Fruit fly (Drosophila melanogaster) whole organism, adult: ENCODE results near the gene Fkbp59.

Experiments used
- CG12768 ChIP-seq: fragments of 200-800 bp; sonication (Bioruptor generic); optimal IDR thresholded peaks from 2 replicates; lab custom pipeline; 2017; ENCODE audit warnings: missing biosample characterization, missing genetic modification characterization, mild to moderate bottlenecking, moderate library complexity, missing genetic modification reagents
- CG5204 ChIP-seq: fragments of 200-800 bp; sonication (Bioruptor generic); optimal IDR thresholded peaks from 2 replicates; lab custom pipeline; 2016; ENCODE audit warnings: missing biosample characterization, missing genetic modification characterization
- Mnt ChIP-seq: fragments of 200-800 bp; sonication (Bioruptor generic); optimal IDR thresholded peaks from 2 replicates; lab custom pipeline; 2016; ENCODE audit warnings: missing biosample characterization, mild to moderate bottlenecking, missing genetic modification characterization
- cic ChIP-seq: fragments of 200-800 bp; sonication (Bioruptor generic); optimal IDR thresholded peaks from 2 replicates; lab custom pipeline; 2017; ENCODE audit warnings: missing biosample characterization, mild to moderate bottlenecking, missing genetic modification characterization, moderate library complexity
- kay ChIP-seq: fragments of 200-800 bp; sonication (Bioruptor generic); peaks from one replicate; lab custom pipeline; 2016; ENCODE audit warnings: missing biosample characterization, missing genetic modification characterization, borderline replicate concordance

dm6 chr2L:9863479-9863878, 24.3 kb upstream of the Fkbp59 start:
- TF ChIP-seq CG12768 (GFP tag; lab: Kevin White, UChicago): no peak
- TF ChIP-seq Mnt (GFP tag; lab: Kevin White, UChicago): no peak
- no peak for TF ChIP-seq kay (GFP tag; lab: Kevin White, UChicago)
- TF ChIP-seq CG5204 (GFP tag; lab: Kevin White, UChicago): no peak
- no peak for TF ChIP-seq cic (GFP tag; lab: Kevin White, UChicago)
